Worm (Caenorhabditis elegans) whole organism, L3 larva: Measurements from ENCODE around the gene F46B6.2.

Source experiments
- R02D3.7 ChIP-seq: fragments of 150-350 bp; optimal IDR thresholded peaks from 2 replicates; lab custom pipeline; 2014; ENCODE audit warnings: missing biosample characterization, missing genetic modification characterization
- ZK546.5 ChIP-seq: sonication (generic microtip); optimal IDR thresholded peaks from 2 replicates; lab custom pipeline; 2017; ENCODE audit warnings: missing biosample characterization, missing genetic modification characterization
- aly-2 ChIP-seq: fragments of 150-350 bp; optimal IDR thresholded peaks from 2 replicates; lab custom pipeline; 2014; ENCODE audit warnings: missing biosample characterization, missing genetic modification characterization
- ama-1 ChIP-seq: fragments of 150-350 bp; optimal IDR thresholded peaks from 2 replicates; lab custom pipeline; 2018
- ceh-16 ChIP-seq: sonication (generic microtip); optimal IDR thresholded peaks from 2 replicates; lab custom pipeline; 2017; ENCODE audit warnings: missing biosample characterization, missing genetic modification characterization
- ceh-28 ChIP-seq: fragments of 150-350 bp; optimal IDR thresholded peaks from 2 replicates; lab custom pipeline; 2014; ENCODE audit warnings: missing biosample characterization, missing genetic modification reagents, missing genetic modification characterization
- ceh-82 ChIP-seq: fragments of 150-350 bp; optimal IDR thresholded peaks from 2 replicates; lab custom pipeline; 2014; ENCODE audit warnings: missing biosample characterization, missing genetic modification characterization
- ceh-9 ChIP-seq: sonication (generic microtip); optimal IDR thresholded peaks from 2 replicates; lab custom pipeline; 2018; ENCODE audit warnings: missing biosample characterization, missing genetic modification characterization
- egl-27 ChIP-seq: sonication (generic microtip); optimal IDR thresholded peaks from 4 replicates; lab custom pipeline; 2017; ENCODE audit warnings: missing biosample characterization, missing genetic modification reagents, missing genetic modification characterization
- egl-5 ChIP-seq: fragments of 150-350 bp; optimal IDR thresholded peaks from 2 replicates; lab custom pipeline; 2017; ENCODE audit warnings: missing biosample characterization, missing genetic modification reagents, missing genetic modification characterization, inconsistent platforms
- elt-1 ChIP-seq: fragments of 150-350 bp; optimal IDR thresholded peaks from 2 replicates; lab custom pipeline; 2014; ENCODE audit warnings: missing biosample characterization, missing genetic modification characterization
- elt-2 ChIP-seq: sonication (generic microtip); optimal IDR thresholded peaks from 2 replicates; lab custom pipeline; 2016; ENCODE audit warnings: missing genetic modification reagents, mild to moderate bottlenecking, missing genetic modification characterization, missing compliant biosample characterization
- elt-3 ChIP-seq, 3 experiments: fragments of 150-350 bp in 1 of 3; sonication (generic microtip) in 2 of 3; optimal IDR thresholded peaks; 2 replicates in 2 of 3; 4 replicates in 1 of 3; lab custom pipeline; 2014 to 2017; ENCODE audit warnings: missing biosample characterization in 3 of 3, missing genetic modification characterization in 3 of 3
- eor-1 ChIP-seq, 2 experiments: fragments of 150-350 bp; optimal IDR thresholded peaks; 2 replicates each; lab custom pipeline; 2014 to 2018; ENCODE audit warnings: missing biosample characterization in 2 of 2, missing genetic modification characterization in 2 of 2
- fkh-10 ChIP-seq: sonication (generic microtip); optimal IDR thresholded peaks from 2 replicates; lab custom pipeline; 2017; ENCODE audit warnings: missing biosample characterization, missing genetic modification reagents, missing genetic modification characterization
- fkh-2 ChIP-seq: fragments of 150-350 bp; optimal IDR thresholded peaks from 2 replicates; lab custom pipeline; 2014; ENCODE audit warnings: missing biosample characterization, missing genetic modification reagents, missing genetic modification characterization
- fos-1 ChIP-seq: fragments of 150-350 bp; optimal IDR thresholded peaks from 2 replicates; lab custom pipeline; 2014; ENCODE audit warnings: missing biosample characterization, missing genetic modification characterization
- hmg-11 ChIP-seq: sonication (generic microtip); optimal IDR thresholded peaks from 2 replicates; lab custom pipeline; 2016; ENCODE audit warnings: missing genetic modification characterization, missing compliant biosample characterization
- jun-1 ChIP-seq: fragments of 150-350 bp; optimal IDR thresholded peaks from 2 replicates; lab custom pipeline; 2014; ENCODE audit warnings: missing biosample characterization, missing genetic modification reagents, missing genetic modification characterization
- lin-15B ChIP-seq: fragments of 150-350 bp; optimal IDR thresholded peaks from 2 replicates; lab custom pipeline; 2014; ENCODE audit warnings: missing biosample characterization, missing genetic modification characterization
- lin-39 ChIP-seq: fragments of 150-350 bp; optimal IDR thresholded peaks from 2 replicates; lab custom pipeline; 2018; ENCODE audit warnings: missing biosample characterization, missing genetic modification reagents, missing genetic modification characterization
- lsy-12 ChIP-seq: sonication (generic microtip); optimal IDR thresholded peaks from 2 replicates; lab custom pipeline; 2016; ENCODE audit warnings: mild to moderate bottlenecking, missing genetic modification characterization, missing compliant biosample characterization
- mdl-1 ChIP-seq: fragments of 150-350 bp; optimal IDR thresholded peaks from 2 replicates; lab custom pipeline; 2014; ENCODE audit warnings: missing biosample characterization, missing genetic modification characterization
- mml-1 ChIP-seq: fragments of 150-350 bp; sonication (generic microtip); optimal IDR thresholded peaks from 3 replicates; lab custom pipeline; 2014; ENCODE audit warnings: missing biosample characterization, missing genetic modification characterization
- nfya-1 ChIP-seq: sonication (generic microtip); optimal IDR thresholded peaks from 2 replicates; lab custom pipeline; 2017; ENCODE audit warnings: missing genetic modification characterization, mild to moderate bottlenecking, missing compliant biosample characterization, antibody characterized with exemption, moderate library complexity; ENCODE audit not compliant: insufficient read depth
- nhr-11 ChIP-seq: fragments of 150-350 bp; optimal IDR thresholded peaks from 2 replicates; lab custom pipeline; 2014; ENCODE audit warnings: missing biosample characterization, missing genetic modification characterization
- nhr-12 ChIP-seq: fragments of 150-350 bp; optimal IDR thresholded peaks from 2 replicates; lab custom pipeline; 2014; ENCODE audit warnings: missing biosample characterization, missing genetic modification characterization
- nhr-23 ChIP-seq: fragments of 150-350 bp; optimal IDR thresholded peaks from 2 replicates; lab custom pipeline; 2014; ENCODE audit warnings: missing biosample characterization, missing genetic modification reagents, missing genetic modification characterization
- nhr-25 ChIP-seq: sonication (generic microtip); optimal IDR thresholded peaks from 2 replicates; lab custom pipeline; 2017; ENCODE audit warnings: missing biosample characterization, missing genetic modification characterization
- nhr-43 ChIP-seq: sonication (generic microtip); optimal IDR thresholded peaks from 2 replicates; lab custom pipeline; 2016; ENCODE audit warnings: mild to moderate bottlenecking, missing genetic modification characterization, missing compliant biosample characterization; ENCODE audit not compliant: poor library complexity, severe bottlenecking
- nhr-67 ChIP-seq: fragments of 150-350 bp; optimal IDR thresholded peaks from 2 replicates; lab custom pipeline; 2014; ENCODE audit warnings: missing biosample characterization, missing genetic modification characterization
- nhr-76 ChIP-seq: fragments of 150-350 bp; sonication (generic microtip); optimal IDR thresholded peaks from 5 replicates; lab custom pipeline; 2014; ENCODE audit warnings: missing biosample characterization, missing genetic modification characterization
- nhr-77 ChIP-seq: fragments of 150-350 bp; optimal IDR thresholded peaks from 2 replicates; lab custom pipeline; 2014; ENCODE audit warnings: missing biosample characterization, missing genetic modification characterization
- pha-4 ChIP-seq: fragments of 150-350 bp; optimal IDR thresholded peaks from 2 replicates; lab custom pipeline; 2014; ENCODE audit warnings: missing biosample characterization, missing genetic modification reagents, missing genetic modification characterization
- pqm-1 ChIP-seq: fragments of 150-350 bp; optimal IDR thresholded peaks from 2 replicates; lab custom pipeline; 2017; ENCODE audit warnings: missing biosample characterization, missing genetic modification characterization, inconsistent platforms
- sea-2 ChIP-seq: fragments of 150-350 bp; sonication (generic microtip); optimal IDR thresholded peaks from 4 replicates; lab custom pipeline; 2014; ENCODE audit warnings: missing biosample characterization, missing genetic modification reagents, missing genetic modification characterization
- skn-1 ChIP-seq: fragments of 150-350 bp; optimal IDR thresholded peaks from 2 replicates; lab custom pipeline; 2014; ENCODE audit warnings: missing biosample characterization, missing genetic modification characterization
- snpc-4 ChIP-seq: fragments of 150-350 bp; optimal IDR thresholded peaks from 2 replicates; lab custom pipeline; 2014; ENCODE audit warnings: missing biosample characterization, missing genetic modification characterization
- tbx-2 ChIP-seq: sonication (generic microtip); optimal IDR thresholded peaks from 2 replicates; lab custom pipeline; 2016; ENCODE audit warnings: mild to moderate bottlenecking, missing genetic modification characterization, missing compliant biosample characterization
- unc-39 ChIP-seq: sonication (generic microtip); optimal IDR thresholded peaks from 4 replicates; lab custom pipeline; 2017; ENCODE audit warnings: missing biosample characterization, missing genetic modification characterization
- unc-62 ChIP-seq: fragments of 150-350 bp; sonication (generic microtip); optimal IDR thresholded peaks from 4 replicates; lab custom pipeline; 2014; ENCODE audit warnings: missing biosample characterization, missing genetic modification reagents, missing genetic modification characterization
- zag-1 ChIP-seq: fragments of 150-350 bp; optimal IDR thresholded peaks from 2 replicates; lab custom pipeline; 2014; ENCODE audit warnings: missing biosample characterization, missing genetic modification characterization
- ztf-11 ChIP-seq: fragments of 150-350 bp; optimal IDR thresholded peaks from 2 replicates; lab custom pipeline; 2014; ENCODE audit warnings: missing biosample characterization, missing genetic modification characterization

The F46B6.2 gene

DNA sequence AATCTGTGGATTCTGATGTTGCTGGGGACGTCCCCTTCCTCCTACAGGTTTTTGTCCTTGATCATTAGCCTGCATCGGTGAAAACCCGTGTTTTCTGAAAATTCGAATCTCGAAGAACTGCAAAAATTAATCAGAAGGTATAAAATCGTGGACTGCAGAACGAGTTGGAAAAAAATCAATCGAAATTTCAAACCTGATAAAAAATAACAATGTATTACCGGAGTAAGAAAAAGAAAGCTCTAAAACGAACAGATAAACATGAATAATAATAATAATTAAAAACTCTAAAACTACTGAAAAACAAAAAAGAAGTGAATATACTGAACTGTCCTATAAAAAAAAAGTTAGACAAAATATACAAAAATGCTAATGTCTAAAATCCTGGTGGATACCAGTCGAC, 10.9 kb downstream of the F46B6.2 start, which contains the start of gene F46B6.5:
F46B6.5 (minus strand) TSS at position 101 of the 400 bp plus-strand sequence.
- TF ChIP-seq ceh-9 (tag; lab: Kevin White, UChicago) (no peak), pqm-1 (tag; lab: Kevin White, UChicago) (no peak), sea-2 (no peak), nhr-77 (tag; lab: Kevin White, UChicago) (no peak), ztf-11 (no peak), nhr-23 (tag; lab: Kevin White, UChicago) (no peak), zag-1 (tag; lab: Kevin White, UChicago) (no peak), lin-15B (tag; lab: Kevin White, UChicago) (no peak), fos-1 (no peak), nfya-1 (tag; lab: Kevin White, UChicago) (no peak), nhr-12 (tag; lab: Kevin White, UChicago) (no peak), lin-39 (no peak), fkh-10 (no peak), skn-1 (tag; lab: Kevin White, UChicago) (no peak), ama-1 (no peak)

DNA sequence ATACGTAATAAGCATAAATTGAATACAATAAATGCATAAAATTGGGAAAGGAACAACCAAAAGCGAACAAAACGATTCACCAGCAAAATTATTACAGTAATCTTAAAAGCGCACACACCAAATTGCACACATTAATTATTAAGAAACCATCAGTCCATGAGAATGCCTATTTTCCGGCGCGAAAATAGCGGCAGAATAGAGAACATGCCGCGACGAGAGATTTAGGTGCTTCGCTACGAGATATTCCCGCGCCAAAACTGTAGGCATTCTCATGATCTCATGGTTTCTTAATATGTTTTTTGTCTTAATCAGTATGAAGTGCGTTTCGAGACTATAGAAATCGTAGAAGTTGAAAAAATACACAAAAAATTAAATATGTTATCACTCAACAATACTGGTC, 12.1 kb downstream of the F46B6.2 start:
- no peak for TF ChIP-seq skn-1 (tag; lab: Kevin White, UChicago)
- no peak for TF ChIP-seq eor-1 (tag; optimal IDR thresholded peaks at IDR 0.05; lab: Kevin White, UChicago)
- TF ChIP-seq lin-39, result no peak
- no peak for TF ChIP-seq mml-1 (tag; lab: Kevin White, UChicago)
- no peak for TF ChIP-seq fkh-2
- TF ChIP-seq nhr-76 (tag; lab: Kevin White, UChicago), result no peak
- no peak for TF ChIP-seq egl-5 (tag; lab: Kevin White, UChicago)
- no peak for TF ChIP-seq hmg-11 (tag; lab: Kevin White, UChicago)
- TF ChIP-seq ceh-28 (tag; lab: Kevin White, UChicago), result no peak
- TF ChIP-seq jun-1 (tag; lab: Kevin White, UChicago), result no peak
- TF ChIP-seq elt-1 (tag; lab: Kevin White, UChicago), result no peak
- no peak for TF ChIP-seq fos-1
- no peak for TF ChIP-seq unc-62 (GFP tag; lab: Kevin White, UChicago)
- no peak for TF ChIP-seq tbx-2
- TF ChIP-seq ceh-82, result no peak
- TF ChIP-seq nhr-67 (tag; lab: Kevin White, UChicago), result no peak
- no peak for TF ChIP-seq snpc-4 (tag; lab: Kevin White, UChicago)
- no peak for TF ChIP-seq aly-2 (tag; lab: Kevin White, UChicago)
- no peak for TF ChIP-seq nfya-1 (tag; lab: Kevin White, UChicago)
- no peak for TF ChIP-seq ZK546.5 (tag; lab: Kevin White, UChicago)

DNA sequence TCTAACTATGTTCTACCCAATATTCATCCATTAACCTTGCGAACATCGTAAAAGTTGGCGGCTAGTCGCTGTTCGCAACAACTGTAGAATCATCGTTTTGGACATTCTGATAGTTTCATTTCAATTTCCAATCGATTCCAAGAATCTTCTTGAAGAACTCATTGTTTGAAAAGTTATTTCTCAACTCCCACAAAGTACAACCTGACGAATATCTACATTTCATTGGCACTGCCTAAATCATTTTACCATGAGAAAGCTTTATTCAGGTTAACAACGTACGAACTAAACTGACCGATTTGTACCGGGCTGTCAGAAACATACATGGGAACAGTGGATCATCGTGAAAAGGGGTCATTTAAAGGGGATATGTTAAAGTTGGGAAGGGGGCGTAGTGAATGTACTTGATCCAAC, 14.6 kb downstream of the F46B6.2 start, which contains the start of gene F46B6.6:
F46B6.6 (minus strand) TSS at position 148 of the 411 bp plus-strand sequence.
- TF ChIP-seq ama-1 (peak; percentile 80), pqm-1 (tag; lab: Kevin White, UChicago) (no peak), nhr-43 (tag; lab: Kevin White, UChicago) (peak; percentile 49), elt-2 (peak; percentile 21)
- TF ChIP-seq, all 47 proteins: peak for 3

DNA sequence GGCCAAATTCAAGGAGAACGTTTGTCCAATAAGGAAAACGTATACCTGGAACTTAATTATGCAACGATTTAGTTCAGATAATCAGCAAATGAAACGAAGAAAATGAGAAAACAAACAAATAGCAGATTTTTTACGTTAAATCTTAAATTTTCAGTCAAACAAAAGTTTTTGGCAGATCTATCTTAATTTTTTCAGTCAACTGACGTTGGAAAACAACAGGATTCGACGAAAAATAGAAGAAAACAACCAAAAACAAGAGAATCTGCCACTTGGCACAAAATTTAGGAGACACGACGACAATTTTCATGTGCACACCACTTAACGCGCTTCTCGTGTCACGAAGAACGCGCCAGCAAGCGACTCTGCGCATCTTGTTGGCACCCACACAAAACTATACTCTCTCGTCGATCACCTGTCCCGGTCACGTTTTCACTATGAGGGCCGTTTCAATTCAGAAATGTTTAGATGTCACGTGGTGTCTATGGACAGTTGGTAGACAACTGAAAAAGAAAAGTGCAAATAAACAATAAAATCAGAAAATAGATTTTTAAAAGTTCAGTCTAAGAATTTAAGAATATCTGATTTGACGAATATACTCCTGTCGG, 17.7 kb downstream of the F46B6.2 start, which contains the start of gene ztf-7:
ztf-7 (minus strand) TSS at position 51 of the 605 bp plus-strand sequence.
- TF ChIP-seq R02D3.7 (tag; lab: Kevin White, UChicago), result peak; percentile 62
- peak; percentile 50 for TF ChIP-seq ceh-16 (tag; lab: Kevin White, UChicago)
- TF ChIP-seq elt-1 (tag; lab: Kevin White, UChicago), result peak; percentile 76
- peak; percentile 89 for TF ChIP-seq lin-15B (tag; lab: Kevin White, UChicago)
- peak; percentile 96 for TF ChIP-seq pha-4
- no peak for TF ChIP-seq mml-1 (tag; lab: Kevin White, UChicago)
- TF ChIP-seq lsy-12, result peak; percentile 96
- peak; percentile 95 for TF ChIP-seq jun-1 (tag; lab: Kevin White, UChicago)
- TF ChIP-seq ZK546.5 (tag; lab: Kevin White, UChicago), result no peak
- TF ChIP-seq nhr-23 (tag; lab: Kevin White, UChicago), result peak; percentile 97
- no peak for TF ChIP-seq ceh-9 (tag; lab: Kevin White, UChicago)
- TF ChIP-seq nhr-25 (tag; lab: Kevin White, UChicago), result peak; percentile 99
- TF ChIP-seq snpc-4 (tag; lab: Kevin White, UChicago), result peak; percentile 93
- TF ChIP-seq sea-2, result no peak
- no peak for TF ChIP-seq ztf-11
- TF ChIP-seq fos-1, result no peak
- TF ChIP-seq fkh-2, result no peak
- TF ChIP-seq skn-1 (tag; lab: Kevin White, UChicago), result peak; percentile 68
- no peak for TF ChIP-seq aly-2 (tag; lab: Kevin White, UChicago)
- TF ChIP-seq unc-62 (GFP tag; lab: Kevin White, UChicago), result peak; percentile 18
- TF ChIP-seq nhr-77 (tag; lab: Kevin White, UChicago), result peak; percentile 26
- no peak for TF ChIP-seq nhr-76 (tag; lab: Kevin White, UChicago)
- peak; percentile 35 for TF ChIP-seq ceh-82
- peak; percentile 80 for TF ChIP-seq ceh-28 (tag; lab: Kevin White, UChicago)
- no peak for TF ChIP-seq eor-1 (tag; optimal IDR thresholded peaks at IDR 0.05; lab: Kevin White, UChicago)
- TF ChIP-seq egl-5 (tag; lab: Kevin White, UChicago), result peak; percentile 91
- peak; percentile 95 for TF ChIP-seq lin-39
- no peak for TF ChIP-seq nhr-12 (tag; lab: Kevin White, UChicago)
- TF ChIP-seq elt-3 (tag; optimal IDR thresholded peaks at IDR 0.05; lab: Kevin White, UChicago), result no peak
- peak; percentile 94 for TF ChIP-seq mdl-1 (tag; lab: Kevin White, UChicago)
- no peak for TF ChIP-seq unc-39
- TF ChIP-seq egl-27, result peak; percentile 38
- peak; percentile 88 for TF ChIP-seq tbx-2
- TF ChIP-seq nhr-11 (tag; lab: Kevin White, UChicago), result peak; percentile 80
